Fruit fly (Drosophila melanogaster) whole organism, prepupa: ENCODE measurements around the gene CG12692.
A peak's percentile ranks its signal among the peaks of the same experiment; 100 is the strongest.
"Not testable (repeated sequence)": the region's sequence is repeated elsewhere in the genome, so short reads cannot be mapped to it uniquely, and the experiment has no call there.

Experiments used
- Blimp-1 ChIP-seq: fragments of 200-800 bp; sonication (Bioruptor generic); optimal IDR thresholded peaks from 3 replicates; lab custom pipeline; 2017; ENCODE audit warnings: missing biosample characterization, missing genetic modification characterization, mild to moderate bottlenecking, moderate library complexity, missing genetic modification reagents
- CG10631 ChIP-seq: fragments of 200-800 bp; sonication (Bioruptor generic); optimal IDR thresholded peaks from 2 replicates; lab custom pipeline; 2016; ENCODE audit warnings: missing biosample characterization, missing genetic modification characterization
- CG11294 ChIP-seq: fragments of 200-800 bp; sonication (Bioruptor generic); IDR thresholded peaks from 2 replicates; pipeline ENCODE4 v1.3.6; 2022; ENCODE audit warnings: missing biosample characterization, missing genetic modification characterization
- CG11902 ChIP-seq: fragments of 200-800 bp; sonication (Bioruptor generic); optimal IDR thresholded peaks from 3 replicates; lab custom pipeline; 2016; ENCODE audit warnings: missing biosample characterization, missing genetic modification characterization
- CG15336 ChIP-seq: fragments of 200-800 bp; sonication (Bioruptor generic); IDR thresholded peaks from 2 replicates; pipeline ENCODE4 v1.3.6; 2022; ENCODE audit warnings: missing biosample characterization, missing genetic modification characterization
- CG1621 ChIP-seq: fragments of 200-800 bp; sonication (Bioruptor generic); optimal IDR thresholded peaks from 3 replicates; lab custom pipeline; 2018; ENCODE audit warnings: missing biosample characterization, mild to moderate bottlenecking, missing genetic modification characterization
- CG3032 ChIP-seq: fragments of 200-800 bp; optimal IDR thresholded peaks from 2 replicates; lab custom pipeline; 2019; ENCODE audit warnings: missing biosample characterization, mild to moderate bottlenecking, missing genetic modification characterization, moderate library complexity
- CG31627 ChIP-seq: fragments of 200-800 bp; sonication (Bioruptor generic); optimal IDR thresholded peaks from 3 replicates; lab custom pipeline; 2016; ENCODE audit warnings: missing biosample characterization, missing genetic modification characterization
- CG34406 ChIP-seq: fragments of 200-800 bp; sonication (Bioruptor generic); optimal IDR thresholded peaks from 3 replicates; lab custom pipeline; 2016; ENCODE audit warnings: missing biosample characterization, missing genetic modification characterization
- CG3919 ChIP-seq: fragments of 200-800 bp; sonication (Bioruptor generic); optimal IDR thresholded peaks from 3 replicates; lab custom pipeline; 2016; ENCODE audit warnings: missing biosample characterization, missing genetic modification characterization
- CG4318 ChIP-seq: fragments of 200-800 bp; sonication (Bioruptor generic); optimal IDR thresholded peaks from 3 replicates; lab custom pipeline; 2017; ENCODE audit warnings: missing biosample characterization, mild to moderate bottlenecking, missing genetic modification characterization
- CG6163 ChIP-seq: fragments of 200-800 bp; sonication (Bioruptor generic); IDR thresholded peaks from 3 replicates; pipeline ENCODE4 v1.3.6; 2022; ENCODE audit warnings: missing biosample characterization, missing genetic modification characterization
- CG6276 ChIP-seq: fragments of 200-800 bp; sonication (Bioruptor generic); optimal IDR thresholded peaks from 2 replicates; lab custom pipeline; 2017; ENCODE audit warnings: missing biosample characterization, mild to moderate bottlenecking, missing genetic modification characterization
- CG6792 ChIP-seq: fragments of 200-800 bp; sonication (Bioruptor generic); optimal IDR thresholded peaks from 3 replicates; lab custom pipeline; 2016; ENCODE audit warnings: missing biosample characterization, missing genetic modification characterization
- CG6808 ChIP-seq: fragments of 200-800 bp; sonication (Bioruptor generic); optimal IDR thresholded peaks from 3 replicates; lab custom pipeline; 2017; ENCODE audit warnings: missing biosample characterization, missing genetic modification characterization, mild to moderate bottlenecking, moderate library complexity, missing genetic modification reagents
- CG8119 ChIP-seq: fragments of 200-800 bp; sonication (Bioruptor generic); IDR thresholded peaks from 3 replicates; pipeline ENCODE4 v1.3.6; 2022; ENCODE audit warnings: missing biosample characterization, missing genetic modification characterization
- CG8319 ChIP-seq: fragments of 200-800 bp; sonication (Bioruptor generic); optimal IDR thresholded peaks from 3 replicates; lab custom pipeline; 2016; ENCODE audit warnings: missing biosample characterization, missing genetic modification characterization
- CG8632 ChIP-seq: fragments of 200-800 bp; sonication (Bioruptor generic); optimal IDR thresholded peaks from 3 replicates; lab custom pipeline; 2016; ENCODE audit warnings: missing biosample characterization, missing genetic modification characterization
- CG9139 ChIP-seq: fragments of 200-800 bp; sonication (Bioruptor generic); optimal IDR thresholded peaks from 3 replicates; lab custom pipeline; 2017; ENCODE audit warnings: missing biosample characterization, mild to moderate bottlenecking, missing genetic modification characterization
- Eip78C ChIP-seq: fragments of 200-800 bp; sonication (Bioruptor generic); peaks from one replicate; lab custom pipeline; 2016; ENCODE audit warnings: missing biosample characterization, missing genetic modification characterization
- Ets21C ChIP-seq: fragments of 200-800 bp; sonication (Bioruptor generic); optimal IDR thresholded peaks from 3 replicates; lab custom pipeline; 2016; ENCODE audit warnings: missing biosample characterization, missing genetic modification characterization
- Ets96B ChIP-seq: fragments of 200-800 bp; optimal IDR thresholded peaks from 2 replicates; lab custom pipeline; 2019; ENCODE audit warnings: missing biosample characterization, mild to moderate bottlenecking, missing genetic modification characterization, moderate library complexity
- Hr39 ChIP-seq: fragments of 200-800 bp; sonication (Bioruptor generic); optimal IDR thresholded peaks from 2 replicates; lab custom pipeline; 2016; ENCODE audit warnings: missing biosample characterization, missing genetic modification characterization
- Hr4 ChIP-seq: fragments of 200-800 bp; sonication (Bioruptor generic); optimal IDR thresholded peaks from 3 replicates; lab custom pipeline; 2016; ENCODE audit warnings: missing biosample characterization, missing genetic modification characterization
- Met ChIP-seq: fragments of 200-800 bp; sonication (Bioruptor generic); optimal IDR thresholded peaks from 3 replicates; lab custom pipeline; 2016; ENCODE audit warnings: missing biosample characterization, missing genetic modification characterization
- OdsH ChIP-seq: fragments of 200-800 bp; sonication (Bioruptor generic); optimal IDR thresholded peaks from 3 replicates; lab custom pipeline; 2016; ENCODE audit warnings: missing biosample characterization, missing genetic modification characterization
- achi ChIP-seq: fragments of 200-800 bp; sonication (Bioruptor generic); optimal IDR thresholded peaks from 3 replicates; lab custom pipeline; 2016; ENCODE audit warnings: missing biosample characterization, missing genetic modification characterization
- acj6 ChIP-seq: fragments of 200-800 bp; sonication (Bioruptor generic); optimal IDR thresholded peaks from 3 replicates; lab custom pipeline; 2016; ENCODE audit warnings: missing biosample characterization, missing genetic modification characterization
- cyc ChIP-seq: fragments of 200-800 bp; sonication (Bioruptor generic); optimal IDR thresholded peaks from 3 replicates; lab custom pipeline; 2016; ENCODE audit warnings: missing biosample characterization, missing genetic modification characterization
- dac ChIP-seq: fragments of 200-800 bp; sonication (Bioruptor generic); optimal IDR thresholded peaks from 2 replicates; lab custom pipeline; 2017; ENCODE audit warnings: missing biosample characterization, mild to moderate bottlenecking, missing genetic modification characterization
- dsx ChIP-seq: fragments of 200-800 bp; optimal IDR thresholded peaks from 3 replicates; lab custom pipeline; 2019; ENCODE audit warnings: missing biosample characterization, mild to moderate bottlenecking, missing genetic modification characterization, moderate library complexity; ENCODE audit not compliant: poor library complexity, severe bottlenecking
- eg ChIP-seq: fragments of 200-800 bp; sonication (Bioruptor generic); IDR thresholded peaks from 3 replicates; pipeline ENCODE4 v1.3.6; 2022; ENCODE audit warnings: missing biosample characterization, missing genetic modification characterization
- esn ChIP-seq: fragments of 200-800 bp; sonication (Bioruptor generic); optimal IDR thresholded peaks from 2 replicates; lab custom pipeline; 2016; ENCODE audit warnings: missing biosample characterization, mild to moderate bottlenecking, missing genetic modification characterization, moderate library complexity
- fkh ChIP-seq: fragments of 200-800 bp; sonication (Bioruptor generic); optimal IDR thresholded peaks from 3 replicates; lab custom pipeline; 2017; ENCODE audit warnings: missing biosample characterization, mild to moderate bottlenecking, missing genetic modification characterization, moderate library complexity
- net ChIP-seq: fragments of 200-800 bp; sonication (Bioruptor generic); optimal IDR thresholded peaks from 3 replicates; lab custom pipeline; 2016; ENCODE audit warnings: missing biosample characterization, missing genetic modification characterization
- spab ChIP-seq: fragments of 200-800 bp; sonication (Bioruptor generic); optimal IDR thresholded peaks from 2 replicates; lab custom pipeline; 2017; ENCODE audit warnings: missing biosample characterization, mild to moderate bottlenecking, missing genetic modification characterization, missing genetic modification reagents
- svp ChIP-seq: fragments of 200-800 bp; sonication (Bioruptor generic); peaks from one replicate; lab custom pipeline; 2016; ENCODE audit warnings: missing biosample characterization, missing genetic modification characterization
- topi ChIP-seq: fragments of 200-800 bp; sonication (Bioruptor generic); optimal IDR thresholded peaks from 3 replicates; lab custom pipeline; 2016; ENCODE audit warnings: missing biosample characterization, missing genetic modification characterization
- vri ChIP-seq: fragments of 200-800 bp; sonication (Bioruptor generic); optimal IDR thresholded peaks from 3 replicates; lab custom pipeline; 2016; ENCODE audit warnings: missing biosample characterization, mild to moderate bottlenecking, missing genetic modification characterization

CG12692 gene

DNA sequence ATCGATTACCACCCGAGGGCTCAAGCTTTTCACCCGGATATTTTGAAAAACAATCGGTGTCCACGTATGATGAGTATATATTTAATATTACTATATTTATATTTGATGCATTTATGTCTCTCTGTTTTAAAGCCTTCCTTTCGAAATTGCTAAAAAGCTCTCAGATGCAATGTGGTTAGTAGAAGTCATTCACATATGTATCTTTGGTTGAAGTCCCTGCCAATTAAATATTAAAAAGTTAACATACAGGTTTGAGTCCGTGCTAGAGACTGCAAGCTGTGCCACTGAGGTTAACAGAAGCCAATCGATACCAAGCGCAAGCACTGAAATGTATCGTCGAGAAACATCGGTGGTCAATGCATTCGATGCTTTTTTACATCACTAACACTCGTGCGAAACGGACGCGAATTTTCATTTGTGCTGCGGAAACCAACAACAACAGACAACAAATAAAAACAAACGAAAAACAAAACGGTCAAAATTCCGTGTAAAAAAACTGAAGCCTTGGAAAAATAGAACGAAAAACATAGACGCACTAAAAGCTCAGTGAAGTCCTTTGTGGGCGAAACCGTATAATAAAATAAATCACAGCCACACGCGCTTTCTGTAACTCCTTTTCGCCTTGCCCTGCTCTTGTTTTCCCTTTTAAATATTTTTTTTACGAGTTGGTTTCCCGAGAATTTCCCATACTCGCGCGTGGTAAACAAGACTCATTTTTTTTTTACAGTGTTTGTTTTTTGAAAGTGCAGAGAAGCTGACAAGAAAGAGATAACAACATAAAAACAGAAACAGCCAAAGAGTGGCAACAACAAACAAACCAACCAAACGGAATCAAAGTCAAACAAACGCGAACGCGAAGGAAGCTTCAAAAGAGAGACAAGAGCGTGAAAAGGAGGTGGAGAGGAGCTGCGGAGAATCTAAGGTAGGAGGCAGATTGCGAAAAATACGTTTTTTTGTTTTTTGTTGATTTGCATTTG lies 20.4 kb upstream of the CG12692 start, which contains the start of gene norpA (continued):
- peak; percentile 22 for TF ChIP-seq cyc
- peak; percentile 56 for TF ChIP-seq Hr4 (GFP tag; lab: Kevin White, UChicago)
- TF ChIP-seq CG8119 (GFP tag; lab: Robert Waterston, UW) = peak; percentile 73
- TF ChIP-seq CG9139 (GFP tag; lab: Kevin White, UChicago) = peak; percentile 52
- no peak for TF ChIP-seq dsx (GFP tag; lab: Kevin White, UChicago)
- no peak for TF ChIP-seq CG11294
- peak; percentile 60 for TF ChIP-seq esn
- peak; percentile 78 for TF ChIP-seq Eip78C (GFP tag; lab: Kevin White, UChicago)
- no peak for TF ChIP-seq fkh (GFP tag; lab: Kevin White, UChicago)
- peak; percentile 55 for TF ChIP-seq Hr39
- TF ChIP-seq topi (GFP tag; lab: Kevin White, UChicago) = peak; percentile 66
- peak; percentile 59 for TF ChIP-seq net (GFP tag; lab: Kevin White, UChicago)
- TF ChIP-seq CG31627 = peak; percentile 61
- no peak for TF ChIP-seq CG8319
- TF ChIP-seq spab (GFP tag; lab: Kevin White, UChicago) = peak; percentile 21
- TF ChIP-seq CG15336 = peak; percentile 71
- TF ChIP-seq CG3032 (tag; lab: Kevin White, UChicago) = no peak
- TF ChIP-seq CG8632 = peak; percentile 55
- TF ChIP-seq OdsH = peak; percentile 46
- TF ChIP-seq CG6163 = peak; percentile 51; the same call in 2 of the 3 replicates
- peak; percentile 77 for TF ChIP-seq svp (GFP tag; lab: Kevin White, UChicago)
- TF ChIP-seq dac (GFP tag; lab: Kevin White, UChicago) = peak; percentile 49
- TF ChIP-seq CG10631 (GFP tag; lab: Kevin White, UChicago) = peak; percentile 27
- no peak for TF ChIP-seq CG4318 (GFP tag; lab: Kevin White, UChicago)
- no peak for TF ChIP-seq Ets21C (GFP tag; lab: Kevin White, UChicago)

dm6 chrX:4322131-4322233 lies 19.8 kb upstream of the CG12692 start, which contains the start of gene mRpL33:
Gene mRpL33, minus strand, starts transcription at chrX:4322231.
- TF ChIP-seq CG8319 (no peak), CG1621 (tag; lab: Kevin White, UChicago) (no peak), Met (GFP tag; lab: Kevin White, UChicago) (no peak), Ets96B (tag; lab: Kevin White, UChicago) (no peak), CG9139 (GFP tag; lab: Kevin White, UChicago) (no peak), svp (GFP tag; lab: Kevin White, UChicago) (no peak), Blimp-1 (GFP tag; lab: Kevin White, UChicago) (no peak), CG3919 (GFP tag; lab: Kevin White, UChicago) (no peak), CG34406 (no peak), CG6808 (GFP tag; lab: Kevin White, UChicago) (no peak), CG6276 (GFP tag; lab: Kevin White, UChicago) (no peak), acj6 (GFP tag; lab: Kevin White, UChicago) (no peak), vri (no peak), esn (no peak), achi (GFP tag; lab: Kevin White, UChicago) (no peak), eg (GFP tag; lab: Robert Waterston, UW) (no peak), topi (GFP tag; lab: Kevin White, UChicago) (no peak), fkh (GFP tag; lab: Kevin White, UChicago) (no peak), CG6792 (GFP tag; lab: Kevin White, UChicago) (no peak)

dm6 chrX:4319240-4319639 lies 17.1 kb upstream of the CG12692 start, which contains the start of gene NO66:
Gene NO66, plus strand, starts transcription at chrX:4319438.
- not testable (repeated sequence) for TF ChIP-seq vri; CG11902 (GFP tag; lab: Kevin White, UChicago); fkh (GFP tag; lab: Kevin White, UChicago)
